Worm (Caenorhabditis elegans) whole organism, L3 larva: ENCODE results near the gene memb-2.

Experiments
- ZK546.5 ChIP-seq: sonication (generic microtip); optimal IDR thresholded peaks from 2 replicates; lab custom pipeline; 2017; ENCODE audit warnings: missing biosample characterization, missing genetic modification characterization
- fkh-10 ChIP-seq: sonication (generic microtip); optimal IDR thresholded peaks from 2 replicates; lab custom pipeline; 2017; ENCODE audit warnings: missing biosample characterization, missing genetic modification reagents, missing genetic modification characterization
- fos-1 ChIP-seq: fragments of 150-350 bp; optimal IDR thresholded peaks from 2 replicates; lab custom pipeline; 2014; ENCODE audit warnings: missing biosample characterization, missing genetic modification characterization
- mdl-1 ChIP-seq: fragments of 150-350 bp; optimal IDR thresholded peaks from 2 replicates; lab custom pipeline; 2014; ENCODE audit warnings: missing biosample characterization, missing genetic modification characterization

- TF ChIP-seq fkh-10 (no peak), mdl-1 (tag; lab: Kevin White, UChicago) (no peak), ZK546.5 (tag; lab: Kevin White, UChicago) (no peak), fos-1 (tag; lab: Kevin White, UChicago) (no peak)
Observed at ce11 chrV:5660604-5661209, 40.8 kb upstream of the memb-2 start, which contains the start of the genes mut-14 and C14C11.2.
